Fruit fly (Drosophila melanogaster) whole organism, embryonic: ENCODE results near the gene bab1.
A peak's percentile ranks its signal among the peaks of the same experiment; 100 is the strongest.

ENCODE experiments used
- Awh ChIP-seq: fragments of 200-800 bp; sonication (Bioruptor generic); IDR thresholded peaks from 2 replicates; pipeline ENCODE4, ENCODE4 v1.3.6; 2022; ENCODE audit warnings: missing biosample characterization, missing genetic modification characterization
- CG10979 ChIP-seq: fragments of 200-800 bp; sonication (Bioruptor generic); optimal IDR thresholded peaks from 2 replicates; lab custom pipeline; 2018; ENCODE audit warnings: missing biosample characterization, mild to moderate bottlenecking, missing genetic modification characterization, moderate library complexity
- CG11696 ChIP-seq: fragments of 200-800 bp; sonication (Bioruptor generic); IDR thresholded peaks from 2 replicates; pipeline ENCODE4 v1.3.6; 2022; ENCODE audit warnings: missing biosample characterization, missing genetic modification characterization
- CG12071 ChIP-seq: fragments of 200-800 bp; sonication (Bioruptor generic); optimal IDR thresholded peaks from 3 replicates; lab custom pipeline; 2018; ENCODE audit warnings: missing biosample characterization, mild to moderate bottlenecking, missing genetic modification characterization
- CG13296 ChIP-seq: fragments of 200-800 bp; sonication (Bioruptor generic); optimal IDR thresholded peaks from 3 replicates; lab custom pipeline; 2018; ENCODE audit warnings: missing biosample characterization, mild to moderate bottlenecking, missing genetic modification characterization
- CG14965 ChIP-seq: fragments of 200-800 bp; sonication (Bioruptor generic); optimal IDR thresholded peaks from 2 replicates; lab custom pipeline; 2016; ENCODE audit warnings: missing biosample characterization, missing genetic modification characterization, borderline replicate concordance
- CG15269 ChIP-seq: fragments of 200-800 bp; sonication (Bioruptor generic); optimal IDR thresholded peaks from 2 replicates; lab custom pipeline; 2018; ENCODE audit warnings: missing biosample characterization, mild to moderate bottlenecking, missing genetic modification characterization, moderate library complexity
- CG17612 ChIP-seq: fragments of 200-800 bp; sonication (Bioruptor generic); IDR thresholded peaks from 2 replicates; pipeline ENCODE4 v1.3.6; 2022; ENCODE audit warnings: missing biosample characterization, missing genetic modification characterization
- CG17912 ChIP-seq: fragments of 200-800 bp; sonication (Bioruptor generic); optimal IDR thresholded peaks from 2 replicates; lab custom pipeline; 2018; ENCODE audit warnings: missing biosample characterization, mild to moderate bottlenecking, missing genetic modification characterization
- CG1792 ChIP-seq: fragments of 200-800 bp; sonication (Bioruptor generic); optimal IDR thresholded peaks from 2 replicates; lab custom pipeline; 2016; ENCODE audit warnings: missing biosample characterization, missing genetic modification characterization
- CG18011 ChIP-seq: fragments of 200-800 bp; sonication (Bioruptor generic); optimal IDR thresholded peaks from 2 replicates; lab custom pipeline; 2017; ENCODE audit warnings: missing biosample characterization, missing genetic modification characterization, mild to moderate bottlenecking, moderate library complexity, missing genotype
- CG1832 ChIP-seq: fragments of 200-800 bp; sonication (Bioruptor generic); optimal IDR thresholded peaks from 2 replicates; lab custom pipeline; 2017; ENCODE audit warnings: missing biosample characterization, mild to moderate bottlenecking, missing genetic modification characterization, inconsistent platforms
- CG2116 ChIP-seq: fragments of 200-800 bp; sonication (Bioruptor generic); optimal IDR thresholded peaks from 3 replicates; lab custom pipeline; 2018; ENCODE audit warnings: missing biosample characterization, mild to moderate bottlenecking, missing genetic modification characterization
- CG2129 ChIP-seq: fragments of 200-800 bp; sonication (Bioruptor generic); IDR thresholded peaks from 2 replicates; pipeline ENCODE4 v1.3.6; 2022; ENCODE audit warnings: missing biosample characterization, missing genetic modification characterization; ENCODE audit not compliant: partially characterized antibody
- CG2199 ChIP-seq: fragments of 200-800 bp; sonication (Bioruptor generic); IDR thresholded peaks from 3 replicates; pipeline ENCODE4 v1.3.6; 2022; ENCODE audit warnings: missing biosample characterization, missing genetic modification characterization
- CG31441 ChIP-seq: fragments of 200-800 bp; sonication (Bioruptor generic); IDR thresholded peaks from 2 replicates; pipeline ENCODE4 v1.3.6; 2022; ENCODE audit warnings: missing biosample characterization, missing genetic modification characterization
- CG3281 ChIP-seq: fragments of 200-800 bp; sonication (Bioruptor generic); optimal IDR thresholded peaks from 3 replicates; lab custom pipeline; 2017; ENCODE audit warnings: missing biosample characterization, mild to moderate bottlenecking, missing genetic modification characterization
- CG4282 ChIP-seq: fragments of 200-800 bp; sonication (Bioruptor generic); optimal IDR thresholded peaks from 2 replicates; lab custom pipeline; 2016; ENCODE audit warnings: missing biosample characterization, missing genetic modification characterization
- CG4730 ChIP-seq: fragments of 200-800 bp; sonication (Bioruptor generic); IDR thresholded peaks from 2 replicates; pipeline ENCODE4 v1.3.6; 2022; ENCODE audit warnings: missing biosample characterization, missing genetic modification characterization
- CG5180 ChIP-seq: fragments of 200-800 bp; sonication (Bioruptor generic); optimal IDR thresholded peaks from 3 replicates; lab custom pipeline; 2017; ENCODE audit warnings: missing biosample characterization, missing genetic modification characterization, mild to moderate bottlenecking, moderate library complexity, missing genetic modification reagents
- CG6683 ChIP-seq: fragments of 200-800 bp; sonication (Bioruptor generic); optimal IDR thresholded peaks from 2 replicates; lab custom pipeline; 2017; ENCODE audit warnings: missing biosample characterization, mild to moderate bottlenecking, missing genetic modification characterization, missing genetic modification reagents
- CG7745 ChIP-seq: fragments of 200-800 bp; sonication (Bioruptor generic); optimal IDR thresholded peaks from 2 replicates; lab custom pipeline; 2018; ENCODE audit warnings: missing biosample characterization, mild to moderate bottlenecking, missing genetic modification characterization, moderate library complexity
- CoRest ChIP-seq: fragments of 200-800 bp; sonication (Bioruptor generic); optimal IDR thresholded peaks from 3 replicates; lab custom pipeline; 2018; ENCODE audit warnings: missing biosample characterization, mild to moderate bottlenecking, missing genetic modification characterization, moderate library complexity
- Dad ChIP-seq: fragments of 200-800 bp; sonication (Bioruptor generic); optimal IDR thresholded peaks from 3 replicates; lab custom pipeline; 2016; ENCODE audit warnings: missing biosample characterization, missing genetic modification characterization
- Doc3 ChIP-seq: fragments of 200-800 bp; sonication (Bioruptor generic); IDR thresholded peaks from 3 replicates; pipeline ENCODE4 v1.3.6; 2022; ENCODE audit warnings: missing biosample characterization, missing genetic modification characterization; ENCODE audit not compliant: partially characterized antibody
- H15 ChIP-seq: fragments of 200-800 bp; sonication (Bioruptor generic); IDR thresholded peaks from 3 replicates; pipeline ENCODE4 v1.3.6; 2022; ENCODE audit warnings: missing biosample characterization, missing genetic modification characterization
- Hand ChIP-seq: fragments of 200-800 bp; sonication (Bioruptor generic); optimal IDR thresholded peaks from 2 replicates; lab custom pipeline; 2017; ENCODE audit warnings: mild to moderate bottlenecking, missing biosample characterization, missing genetic modification reagents, missing genetic modification characterization
- Lhr ChIP-seq: fragments of 200-800 bp; sonication (Bioruptor generic); optimal IDR thresholded peaks from 3 replicates; lab custom pipeline; 2017; ENCODE audit warnings: mild to moderate bottlenecking, missing biosample characterization, missing genetic modification reagents, missing genetic modification characterization
- NK7.1 ChIP-seq: fragments of 200-800 bp; sonication (Bioruptor generic); optimal IDR thresholded peaks from 3 replicates; lab custom pipeline; 2016; ENCODE audit warnings: missing biosample characterization, missing genetic modification characterization
- Neu2 ChIP-seq: fragments of 200-800 bp; sonication (Bioruptor generic); optimal IDR thresholded peaks from 3 replicates; lab custom pipeline; 2016; ENCODE audit warnings: missing biosample characterization, missing genetic modification characterization, borderline replicate concordance
- Nf-YB ChIP-seq: fragments of 200-800 bp; sonication (Bioruptor generic); optimal IDR thresholded peaks from 3 replicates; lab custom pipeline; 2019; ENCODE audit warnings: missing biosample characterization, mild to moderate bottlenecking, missing genetic modification characterization, moderate library complexity
- TFAM ChIP-seq: fragments of 200-800 bp; sonication (Bioruptor generic); optimal IDR thresholded peaks from 2 replicates; lab custom pipeline; 2017; ENCODE audit warnings: missing biosample characterization, missing genetic modification characterization, inconsistent platforms
- amos ChIP-seq: fragments of 200-800 bp; sonication (Bioruptor generic); IDR thresholded peaks from 2 replicates; pipeline ENCODE4 v1.3.6; 2022; ENCODE audit warnings: missing biosample characterization, missing genetic modification characterization; ENCODE audit not compliant: partially characterized antibody
- az2 ChIP-seq: fragments of 200-800 bp; sonication (Bioruptor generic); optimal IDR thresholded peaks from 3 replicates; lab custom pipeline; 2016; ENCODE audit warnings: missing biosample characterization, missing genetic modification characterization
- crol ChIP-seq: fragments of 200-800 bp; sonication (Bioruptor generic); IDR thresholded peaks from 2 replicates; pipeline ENCODE4 v1.3.6; 2022; ENCODE audit warnings: missing biosample characterization, missing genetic modification characterization
- cwo ChIP-seq: fragments of 200-800 bp; sonication (Bioruptor generic); optimal IDR thresholded peaks from 3 replicates; lab custom pipeline; 2017; ENCODE audit warnings: missing biosample characterization, missing genetic modification characterization, mild to moderate bottlenecking, moderate library complexity, missing genetic modification reagents
- emc ChIP-seq: fragments of 200-800 bp; sonication (Bioruptor generic); optimal IDR thresholded peaks from 2 replicates; lab custom pipeline; 2016; ENCODE audit warnings: missing biosample characterization, missing genetic modification characterization
- gem ChIP-seq: fragments of 200-800 bp; sonication (Bioruptor generic); optimal IDR thresholded peaks from 2 replicates; lab custom pipeline; 2019; ENCODE audit warnings: missing biosample characterization, mild to moderate bottlenecking, missing genetic modification characterization, moderate library complexity
- grn ChIP-seq: fragments of 200-800 bp; sonication (Bioruptor generic); optimal IDR thresholded peaks from 3 replicates; lab custom pipeline; 2017; ENCODE audit warnings: missing biosample characterization, missing genetic modification characterization
- kah ChIP-seq: fragments of 200-800 bp; sonication (Bioruptor generic); optimal IDR thresholded peaks from 2 replicates; lab custom pipeline; 2018; ENCODE audit warnings: missing biosample characterization, mild to moderate bottlenecking, missing genetic modification characterization
- lab ChIP-seq: fragments of 200-800 bp; sonication (Bioruptor generic); optimal IDR thresholded peaks from 3 replicates; lab custom pipeline; 2017; ENCODE audit warnings: missing biosample characterization, missing genetic modification characterization, mild to moderate bottlenecking, moderate library complexity, missing genetic modification reagents
- mld ChIP-seq: fragments of 200-800 bp; sonication (Bioruptor generic); IDR thresholded peaks from 3 replicates; pipeline ENCODE4 v1.3.6; 2022; ENCODE audit warnings: missing biosample characterization, missing genetic modification characterization; ENCODE audit not compliant: partially characterized antibody
- sima ChIP-seq: fragments of 200-800 bp; sonication (Bioruptor generic); optimal IDR thresholded peaks from 2 replicates; lab custom pipeline; 2016; ENCODE audit warnings: missing biosample characterization, missing genetic modification characterization
- ssp ChIP-seq: fragments of 200-800 bp; sonication (Bioruptor generic); IDR thresholded peaks from 2 replicates; pipeline ENCODE4 v1.3.6; 2022; ENCODE audit warnings: missing biosample characterization, missing genetic modification characterization
- unc-4 ChIP-seq: fragments of 200-800 bp; sonication (Bioruptor generic); IDR thresholded peaks from 2 replicates; pipeline ENCODE4 v1.3.6; 2022; ENCODE audit warnings: missing biosample characterization, missing genetic modification characterization; ENCODE audit not compliant: partially characterized antibody
- usp ChIP-seq: fragments of >200 bp; optimal IDR thresholded peaks from 2 replicates; lab custom pipeline; 2017; ENCODE audit warnings: missing biosample characterization, missing genetic modification characterization
- zfh1 ChIP-seq: fragments of 200-800 bp; sonication (Bioruptor generic); IDR thresholded peaks from 3 replicates; pipeline ENCODE4 v1.3.6; 2022; ENCODE audit warnings: missing biosample characterization, missing genetic modification characterization

Gene bab1

DNA sequence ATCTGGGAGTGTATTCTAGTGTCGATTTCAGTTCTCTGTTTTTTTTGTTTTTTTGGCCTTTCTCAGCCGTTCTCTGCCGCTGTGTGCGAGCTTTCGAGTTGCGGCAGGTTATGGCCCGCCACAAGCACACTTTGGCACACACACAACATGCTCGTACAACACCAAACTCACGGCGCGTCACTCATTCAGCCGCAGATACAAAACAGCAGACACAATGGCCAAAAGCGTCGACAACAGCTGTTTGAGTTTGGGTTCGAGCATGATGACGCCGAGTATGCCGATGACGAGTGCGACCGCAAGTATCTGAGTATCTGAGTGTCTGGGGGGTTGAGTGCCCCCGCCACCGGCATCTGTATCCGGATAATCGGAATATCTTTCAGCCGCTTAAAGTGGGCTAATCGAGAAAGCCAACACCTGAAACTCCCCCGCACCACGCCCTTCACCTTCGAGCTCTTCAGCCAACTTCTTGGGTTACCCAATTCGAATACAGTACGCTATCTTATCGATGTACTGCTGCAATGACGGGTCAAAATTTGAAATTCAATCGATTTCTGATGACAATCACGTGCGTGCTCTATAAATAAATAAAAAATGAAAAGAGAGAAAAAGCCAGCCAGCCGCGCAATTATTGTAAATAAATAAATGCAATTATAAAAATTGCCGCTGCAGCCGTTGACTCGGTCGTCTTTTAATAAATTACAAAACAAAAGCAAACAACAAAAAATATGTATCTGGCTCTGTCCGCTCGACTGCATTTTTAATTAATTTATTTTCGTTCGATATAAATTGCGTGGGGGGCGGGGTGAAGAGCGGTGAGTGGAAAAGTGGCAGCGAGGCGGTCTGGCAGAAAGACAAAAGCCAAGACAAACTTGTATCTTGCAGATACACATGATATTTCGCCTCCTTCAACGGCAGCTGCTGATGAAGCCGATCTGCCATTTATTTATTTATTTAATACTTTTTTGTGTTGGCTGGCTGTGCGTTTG, 7.7 kb downstream of the bab1 start (continued):
- TF ChIP-seq CG6683 (GFP tag; lab: Kevin White, UChicago) (no peak), Awh (peak; percentile 64; the same call in 1 of the 2 replicates), kah (GFP tag; lab: Kevin White, UChicago) (no peak), CG5180 (GFP tag; lab: Kevin White, UChicago) (peak; percentile 95), NK7.1 (no peak), CG17612 (no peak), CG12071 (GFP tag; lab: Kevin White, UChicago) (peak; percentile 32), Doc3 (GFP tag; lab: Robert Waterston, UW) (no peak), CG10979 (tag; lab: Kevin White, UChicago) (no peak), CG4730 (GFP tag; lab: Robert Waterston, UW) (no peak), CG2116 (GFP tag; lab: Kevin White, UChicago) (no peak), usp (GFP tag; lab: Kevin White, UChicago) (no peak), ssp (GFP tag; lab: Robert Waterston, UW) (no peak), crol (peak; percentile 42; the same call in 1 of the 2 replicates), Neu2 (GFP tag; lab: Kevin White, UChicago) (no peak), unc-4 (no peak), CG11696 (GFP tag; lab: Robert Waterston, UW) (no peak), CoRest (tag; lab: Kevin White, UChicago) (no peak), sima (GFP tag; lab: Kevin White, UChicago) (no peak), Lhr (GFP tag; lab: Kevin White, UChicago) (no peak), grn (GFP tag; lab: Kevin White, UChicago) (peak; percentile 52), CG2129 (GFP tag; lab: Robert Waterston, UW) (no peak), Dad (no peak), Hand (GFP tag; lab: Kevin White, UChicago) (no peak), emc (GFP tag; lab: Kevin White, UChicago) (no peak), CG3281 (GFP tag; lab: Kevin White, UChicago) (no peak), CG17912 (GFP tag; lab: Kevin White, UChicago) (no peak), CG4282 (GFP tag; lab: Kevin White, UChicago) (no peak), CG13296 (GFP tag; lab: Kevin White, UChicago) (no peak), CG14965 (GFP tag; lab: Kevin White, UChicago) (no peak), TFAM (GFP tag; lab: Kevin White, UChicago) (no peak), amos (GFP tag; lab: Robert Waterston, UW) (no peak), CG2199 (GFP tag; lab: Robert Waterston, UW) (peak; percentile 79; the same call in 1 of the 3 replicates), gem (tag; lab: Kevin White, UChicago) (no peak), CG15269 (no peak), CG18011 (GFP tag; lab: Kevin White, UChicago) (no peak), cwo (GFP tag; lab: Kevin White, UChicago) (peak; percentile 65), az2 (no peak), CG31441 (GFP tag; lab: Robert Waterston, UW) (no peak), zfh1 (no peak), mld (GFP tag; lab: Robert Waterston, UW) (no peak), H15 (GFP tag; lab: Robert Waterston, UW) (no peak), CG1792 (GFP tag; lab: Kevin White, UChicago) (no peak), CG7745 (tag; lab: Kevin White, UChicago) (no peak), CG1832 (GFP tag; lab: Kevin White, UChicago) (no peak), Nf-YB (no peak), lab (GFP tag; lab: Kevin White, UChicago) (peak; percentile 46)
